Fruit fly (Drosophila melanogaster) whole organism, embryonic: Measurements from ENCODE around the gene Argl.

ENCODE experiments used
- Abd-B ChIP-seq: fragments of 200-800 bp; sonication (Bioruptor generic); optimal IDR thresholded peaks from 2 replicates; lab custom pipeline; 2018; ENCODE audit warnings: missing biosample characterization, mild to moderate bottlenecking, missing genetic modification characterization, moderate library complexity
- Blimp-1 ChIP-seq: fragments of 200-800 bp; sonication (Bioruptor generic); optimal IDR thresholded peaks from 3 replicates; lab custom pipeline; 2018; ENCODE audit warnings: missing biosample characterization, missing genetic modification characterization, mild to moderate bottlenecking, moderate library complexity, missing genetic modification reagents
- CG10267 ChIP-seq: fragments of 200-800 bp; sonication (Bioruptor generic); optimal IDR thresholded peaks from 2 replicates; lab custom pipeline; 2018; ENCODE audit warnings: missing biosample characterization, mild to moderate bottlenecking, missing genetic modification characterization, moderate library complexity
- CG10462 ChIP-seq: fragments of 200-800 bp; sonication (Bioruptor generic); optimal IDR thresholded peaks from 2 replicates; lab custom pipeline; 2016; ENCODE audit warnings: missing biosample characterization, missing genetic modification characterization
- CG10959 ChIP-seq: fragments of 200-800 bp; sonication (Bioruptor generic); IDR thresholded peaks from 2 replicates; pipeline ENCODE4 v1.3.6; 2022; ENCODE audit warnings: missing biosample characterization, missing genetic modification characterization
- CG13287 ChIP-seq: fragments of 200-800 bp; sonication (Bioruptor generic); IDR thresholded peaks from 2 replicates; pipeline ENCODE4 v1.3.6; 2022; ENCODE audit warnings: missing biosample characterization, missing genetic modification characterization; ENCODE audit not compliant: partially characterized antibody
- CG13624 ChIP-seq: fragments of 200-800 bp; sonication (Bioruptor generic); optimal IDR thresholded peaks from 2 replicates; lab custom pipeline; 2016; ENCODE audit warnings: missing biosample characterization, missing genetic modification characterization
- CG14441 ChIP-seq: fragments of 200-800 bp; sonication (Bioruptor generic); IDR thresholded peaks from 2 replicates; pipeline ENCODE4 v1.3.6; 2022; ENCODE audit warnings: missing biosample characterization, missing genetic modification characterization
- CG14860 ChIP-seq: fragments of 200-800 bp; sonication (Bioruptor generic); IDR thresholded peaks from 3 replicates; pipeline ENCODE4 v1.3.6; 2022; ENCODE audit warnings: missing biosample characterization, missing genetic modification characterization; ENCODE audit not compliant: partially characterized antibody
- CG17359 ChIP-seq: fragments of 200-800 bp; sonication (Bioruptor generic); optimal IDR thresholded peaks from 3 replicates; lab custom pipeline; 2018; ENCODE audit warnings: missing biosample characterization, mild to moderate bottlenecking, missing genetic modification characterization, moderate library complexity
- CG2129 ChIP-seq: fragments of 200-800 bp; sonication (Bioruptor generic); IDR thresholded peaks from 2 replicates; pipeline ENCODE4 v1.3.6; 2022; ENCODE audit warnings: missing biosample characterization, missing genetic modification characterization; ENCODE audit not compliant: partially characterized antibody
- CG2678 ChIP-seq: fragments of 200-800 bp; sonication (Bioruptor generic); optimal IDR thresholded peaks from 3 replicates; lab custom pipeline; 2019; ENCODE audit warnings: missing biosample characterization, mild to moderate bottlenecking, missing genetic modification characterization, moderate library complexity
- CG32767 ChIP-seq: fragments of 200-800 bp; sonication (Bioruptor generic); IDR thresholded peaks from 2 replicates; pipeline ENCODE4 v1.3.6; 2022; ENCODE audit warnings: missing biosample characterization, missing genetic modification characterization
- CG34422 ChIP-seq: fragments of 200-800 bp; sonication (Bioruptor generic); IDR thresholded peaks from 3 replicates; pipeline ENCODE4 v1.3.6; 2022; ENCODE audit warnings: missing biosample characterization, missing genetic modification characterization
- CG4328 ChIP-seq: fragments of 200-800 bp; sonication (Bioruptor generic); optimal IDR thresholded peaks from 3 replicates; lab custom pipeline; 2017; ENCODE audit warnings: missing biosample characterization, missing genetic modification reagents, missing genetic modification characterization
- CG4404 ChIP-seq: fragments of 200-800 bp; sonication (Bioruptor generic); IDR thresholded peaks from 2 replicates; pipeline ENCODE4 v1.3.6; 2022; ENCODE audit warnings: missing biosample characterization, missing genetic modification characterization
- CG5953 ChIP-seq: fragments of 200-800 bp; sonication (Bioruptor generic); IDR thresholded peaks from 2 replicates; pipeline ENCODE4 v1.3.6; 2022; ENCODE audit warnings: missing biosample characterization, missing genetic modification characterization
- CG6272 ChIP-seq: fragments of 200-800 bp; sonication (Bioruptor generic); IDR thresholded peaks from 2 replicates; pipeline ENCODE4 v1.3.6; 2022; ENCODE audit warnings: missing biosample characterization, missing genetic modification characterization
- CG6689 ChIP-seq: fragments of 200-800 bp; sonication (Bioruptor generic); IDR thresholded peaks from 2 replicates; pipeline ENCODE4 v1.3.6; 2022; ENCODE audit warnings: missing biosample characterization, missing genetic modification characterization
- CG7839 ChIP-seq: fragments of 200-800 bp; sonication (Bioruptor generic); optimal IDR thresholded peaks from 3 replicates; lab custom pipeline; 2018; ENCODE audit warnings: missing biosample characterization, mild to moderate bottlenecking, missing genetic modification characterization, moderate library complexity
- CG9215 ChIP-seq: fragments of 200-800 bp; sonication (Bioruptor generic); IDR thresholded peaks from 2 replicates; pipeline ENCODE4 v1.3.6; 2022; ENCODE audit warnings: missing biosample characterization, missing genetic modification characterization
- Dip3 ChIP-seq: fragments of 200-800 bp; sonication (Bioruptor generic); optimal IDR thresholded peaks from 3 replicates; lab custom pipeline; 2016; ENCODE audit warnings: missing biosample characterization, missing genetic modification characterization
- Ets65A ChIP-seq: fragments of 200-800 bp; sonication (Bioruptor generic); peaks from one replicate; lab custom pipeline; 2016; ENCODE audit warnings: missing biosample characterization, missing genetic modification characterization
- HLH54F ChIP-seq: fragments of 200-800 bp; sonication (Bioruptor generic); optimal IDR thresholded peaks from 3 replicates; lab custom pipeline; 2016; ENCODE audit warnings: missing biosample characterization, missing genetic modification characterization
- HmgD ChIP-seq: fragments of 200-800 bp; sonication (Bioruptor generic); optimal IDR thresholded peaks from 3 replicates; lab custom pipeline; 2016; ENCODE audit warnings: missing biosample characterization, missing genetic modification characterization
- Lhr ChIP-seq: fragments of 200-800 bp; sonication (Bioruptor generic); optimal IDR thresholded peaks from 3 replicates; lab custom pipeline; 2017; ENCODE audit warnings: mild to moderate bottlenecking, missing biosample characterization, missing genetic modification reagents, missing genetic modification characterization
- Mrtf ChIP-seq: fragments of 200-800 bp; sonication (Bioruptor generic); IDR thresholded peaks from 3 replicates; pipeline ENCODE4 v1.3.6; 2022; ENCODE audit warnings: missing biosample characterization, missing genetic modification characterization
- NC2β ChIP-seq: fragments of 200-800 bp; sonication (Bioruptor generic); optimal IDR thresholded peaks from 2 replicates; lab custom pipeline; 2016; ENCODE audit warnings: missing biosample characterization, missing genetic modification characterization
- NK7.1 ChIP-seq: fragments of 200-800 bp; sonication (Bioruptor generic); optimal IDR thresholded peaks from 3 replicates; lab custom pipeline; 2016; ENCODE audit warnings: missing biosample characterization, missing genetic modification characterization
- NfI ChIP-seq: fragments of 200-800 bp; sonication (Bioruptor generic); optimal IDR thresholded peaks from 3 replicates; lab custom pipeline; 2018; ENCODE audit warnings: missing biosample characterization, mild to moderate bottlenecking, missing genetic modification characterization, moderate library complexity
- Opbp ChIP-seq: fragments of 200-800 bp; sonication (Bioruptor generic); IDR thresholded peaks from 3 replicates; pipeline ENCODE4 v1.3.6; 2022; ENCODE audit warnings: missing biosample characterization, missing genetic modification characterization; ENCODE audit not compliant: partially characterized antibody
- Optix ChIP-seq: fragments of 200-800 bp; sonication (Bioruptor generic); IDR thresholded peaks from 3 replicates; pipeline ENCODE4 v1.3.6; 2022; ENCODE audit warnings: missing biosample characterization, missing genetic modification characterization
- Ptx1 ChIP-seq: fragments of 200-800 bp; sonication (Bioruptor generic); IDR thresholded peaks from 2 replicates; pipeline ENCODE4 v1.3.6; 2022; ENCODE audit warnings: missing biosample characterization, missing genetic modification characterization
- Side ChIP-seq: fragments of 200-800 bp; sonication (Bioruptor generic); optimal IDR thresholded peaks from 2 replicates; lab custom pipeline; 2016; ENCODE audit warnings: missing biosample characterization, missing genetic modification characterization
- Ssrp ChIP-seq: fragments of 200-800 bp; sonication (Bioruptor generic); optimal IDR thresholded peaks from 2 replicates; lab custom pipeline; 2018; ENCODE audit warnings: missing biosample characterization, mild to moderate bottlenecking, missing genetic modification characterization, moderate library complexity
- TFAM ChIP-seq: fragments of 200-800 bp; sonication (Bioruptor generic); optimal IDR thresholded peaks from 2 replicates; lab custom pipeline; 2017; ENCODE audit warnings: missing biosample characterization, missing genetic modification characterization, inconsistent platforms
- Trl ChIP-seq, 3 experiments: fragments of >200 bp in 2 of 3; fragments of 200-800 bp in 1 of 3; sonication (Bioruptor generic) in 1 of 3; optimal IDR thresholded peaks; 2 replicates in 1 of 3; 3 replicates in 2 of 3; lab custom pipeline; 2016 to 2017; ENCODE audit warnings: missing biosample characterization in 1 of 3, missing genetic modification characterization in 1 of 3
- ara ChIP-seq: fragments of 200-800 bp; sonication (Bioruptor generic); IDR thresholded peaks from 2 replicates; pipeline ENCODE4 v1.3.6; 2022; ENCODE audit warnings: missing biosample characterization, missing genetic modification characterization
- br ChIP-seq: fragments of >200 bp; optimal IDR thresholded peaks from 2 replicates; lab custom pipeline; 2017
- dan ChIP-seq: fragments of 200-800 bp; sonication (Bioruptor generic); IDR thresholded peaks from 2 replicates; pipeline ENCODE4 v1.3.6; 2022; ENCODE audit warnings: missing biosample characterization, missing genetic modification characterization
- fd102C ChIP-seq: fragments of 200-800 bp; sonication (Bioruptor generic); optimal IDR thresholded peaks from 2 replicates; lab custom pipeline; 2018; ENCODE audit warnings: missing biosample characterization, mild to moderate bottlenecking, missing genetic modification characterization, moderate library complexity
- hkb ChIP-seq, 2 experiments: fragments of 200-800 bp in 1 of 2; fragments of >200 bp in 1 of 2; sonication (Bioruptor generic) in 1 of 2; IDR thresholded peaks in 1 of 2; optimal IDR thresholded peaks in 1 of 2; 2 replicates each; pipeline versions ENCODE4 v1.3.6 to Lab custom; 2017 to 2022; ENCODE audit warnings: missing biosample characterization in 1 of 2, missing genetic modification characterization in 1 of 2
- mam ChIP-seq: fragments of 200-800 bp; sonication (Bioruptor generic); optimal IDR thresholded peaks from 3 replicates; lab custom pipeline; 2016; ENCODE audit warnings: missing biosample characterization, missing genetic modification characterization
- nmo ChIP-seq: fragments of 200-800 bp; sonication (Bioruptor generic); optimal IDR thresholded peaks from 2 replicates; lab custom pipeline; 2018; ENCODE audit warnings: missing biosample characterization, mild to moderate bottlenecking, missing genetic modification characterization, moderate library complexity
- phol ChIP-seq: fragments of 200-800 bp; sonication (Bioruptor generic); optimal IDR thresholded peaks from 3 replicates; lab custom pipeline; 2018; ENCODE audit warnings: missing biosample characterization, mild to moderate bottlenecking, missing genetic modification characterization, moderate library complexity
- pnt ChIP-seq: fragments of 200-800 bp; sonication (Bioruptor generic); optimal IDR thresholded peaks from 3 replicates; lab custom pipeline; 2016; ENCODE audit warnings: missing biosample characterization, missing genetic modification characterization
- pum ChIP-seq: fragments of 200-800 bp; sonication (Bioruptor generic); optimal IDR thresholded peaks from 2 replicates; lab custom pipeline; 2016; ENCODE audit warnings: missing biosample characterization, missing genetic modification characterization
- sob ChIP-seq: fragments of 200-800 bp; sonication (Bioruptor generic); IDR thresholded peaks from 2 replicates; pipeline ENCODE4 v1.3.6; 2022; ENCODE audit warnings: missing biosample characterization, missing genetic modification characterization
- zf30C ChIP-seq: fragments of 200-800 bp; sonication (Bioruptor generic); optimal IDR thresholded peaks from 3 replicates; lab custom pipeline; 2018; ENCODE audit warnings: missing biosample characterization, mild to moderate bottlenecking, missing genetic modification characterization

Argl gene

DNA sequence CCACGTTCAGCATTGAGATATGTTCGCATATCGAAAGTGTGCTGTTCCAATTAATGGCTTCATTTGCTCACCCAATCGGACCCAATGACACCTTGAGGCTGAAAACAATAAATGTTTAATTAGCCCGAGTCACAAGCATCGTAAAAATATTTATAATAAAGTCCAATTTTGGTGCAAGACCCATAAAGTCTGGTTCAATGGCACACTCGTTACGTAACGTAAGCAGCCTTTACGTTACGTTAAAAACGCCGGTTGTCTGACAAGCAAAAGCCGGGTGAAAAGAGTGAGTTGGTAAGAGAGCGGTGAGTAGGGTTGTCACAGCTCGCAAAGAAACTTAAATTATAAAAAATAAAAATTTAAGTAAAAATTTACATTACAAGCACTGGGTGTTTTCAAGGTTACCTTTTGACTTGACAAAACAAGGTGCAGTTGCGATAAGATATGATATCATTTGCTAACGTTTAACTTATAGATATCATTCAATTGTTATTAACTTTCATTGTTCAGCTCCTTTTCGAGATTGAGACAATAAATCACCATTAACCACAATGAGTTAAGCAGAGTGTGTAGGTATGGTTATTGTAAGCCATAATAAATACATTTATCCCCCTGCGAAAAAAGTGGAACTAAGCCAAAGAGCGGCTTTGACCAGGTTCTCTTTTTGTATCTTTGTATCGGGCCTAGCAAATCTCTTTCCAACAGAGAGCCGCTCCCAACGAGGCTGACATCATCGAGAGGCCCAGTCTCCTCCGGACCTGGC, 43.8 kb downstream of the Argl start (continued):
- TF ChIP-seq Ssrp (peak; percentile 52), CG13624 (GFP tag; lab: Kevin White, UChicago) (no peak), CG5953 (GFP tag; lab: Robert Waterston, UW) (0 out of 2 replicates have a peak, but pooled peaks have one; percentile 22), CG7839 (tag; lab: Kevin White, UChicago) (peak; percentile 70), CG14441 (GFP tag; lab: Robert Waterston, UW) (no peak; the same call in 1 of the 2 replicates), nmo (GFP tag; lab: Kevin White, UChicago) (peak; percentile 53), hkb (optimal IDR thresholded peaks at IDR 0.05; lab: Kevin White, UChicago) (no peak), hkb (GFP tag; IDR thresholded peaks at IDR 0.05; lab: Robert Waterston, UW) (no peak), Ets65A (no peak), CG10462 (GFP tag; lab: Kevin White, UChicago) (no peak), TFAM (GFP tag; lab: Kevin White, UChicago) (no peak), HLH54F (GFP tag; lab: Kevin White, UChicago) (peak; percentile 2), dan (GFP tag; lab: Robert Waterston, UW) (no peak), Side (no peak), Lhr (GFP tag; lab: Kevin White, UChicago) (no peak), CG14860 (GFP tag; lab: Robert Waterston, UW) (no peak), CG6272 (GFP tag; lab: Robert Waterston, UW) (no peak), pum (GFP tag; lab: Kevin White, UChicago) (no peak), CG9215 (0 out of 2 replicates have a peak, but pooled peaks have one; percentile 23), HmgD (GFP tag; lab: Kevin White, UChicago) (no peak), fd102C (no peak), Abd-B (GFP tag; lab: Kevin White, UChicago) (peak; percentile 27), pnt (GFP tag; lab: Kevin White, UChicago) (no peak), Opbp (GFP tag; lab: Robert Waterston, UW) (no peak), CG10959 (GFP tag; lab: Robert Waterston, UW) (no peak), phol (peak; percentile 62), CG13287 (no peak), sob (GFP tag; lab: Robert Waterston, UW) (no peak), zf30C (no peak), CG32767 (GFP tag; lab: Robert Waterston, UW) (no peak), Dip3 (GFP tag; lab: Kevin White, UChicago) (peak; percentile 11), Trl (optimal IDR thresholded peaks at IDR 0.05; lab: Kevin White, UChicago) (peak; percentile 68 to 72), Trl (GFP tag; optimal IDR thresholded peaks at IDR 0.05; lab: Kevin White, UChicago) (no peak), NC2β (GFP tag; lab: Kevin White, UChicago) (no peak), CG4404 (GFP tag; lab: Robert Waterston, UW) (no peak), Blimp-1 (GFP tag; lab: Kevin White, UChicago) (peak; percentile 37), CG2129 (GFP tag; lab: Robert Waterston, UW) (no peak), Ptx1 (peak; percentile 33; the same call in 1 of the 2 replicates), ara (no peak), NfI (peak; percentile 55), br (lab: Kevin White, UChicago) (no peak), CG4328 (GFP tag; lab: Kevin White, UChicago) (peak; percentile 39), CG34422 (GFP tag; lab: Robert Waterston, UW) (peak; percentile 22; the same call in 1 of the 3 replicates), Mrtf (GFP tag; lab: Robert Waterston, UW) (no peak), CG2678 (tag; lab: Kevin White, UChicago) (peak; percentile 79), mam (GFP tag; lab: Kevin White, UChicago) (no peak), CG10267 (tag; lab: Kevin White, UChicago) (peak; percentile 29), Optix (GFP tag; lab: Robert Waterston, UW) (no peak), CG6689 (GFP tag; lab: Robert Waterston, UW) (no peak), NK7.1 (GFP tag; lab: Kevin White, UChicago) (no peak), CG17359 (peak; percentile 49)
